Worm (Caenorhabditis elegans): Measurements from ENCODE around the gene C50F4.4.

DNA sequence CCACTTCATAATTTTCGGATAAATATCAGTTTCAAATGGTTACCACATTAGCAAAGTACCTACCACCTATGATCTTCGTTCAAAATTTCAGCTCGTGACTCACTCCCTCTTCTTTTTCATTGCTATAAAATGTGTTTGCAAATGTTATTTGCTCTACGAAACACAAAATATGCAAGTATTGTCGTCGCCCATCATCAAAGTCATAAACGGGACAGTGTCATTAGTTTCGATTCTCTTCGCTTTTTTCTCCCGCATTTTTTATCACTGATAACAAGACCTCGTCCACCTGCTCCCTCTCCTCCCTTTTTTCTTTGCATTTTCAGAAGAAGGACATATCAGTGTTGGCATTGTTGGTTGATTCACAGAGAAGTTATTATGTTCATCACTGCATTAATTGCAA, 10.1 kb upstream of the C50F4.4 start, which contains the start of gene C50F4.1:
- TF ChIP-seq W03F9.2 (tag; optimal IDR thresholded peaks at IDR 0.05), result no peak
- no peak for TF ChIP-seq him-1 (tag; optimal IDR thresholded peaks at IDR 0.05)
- no peak for TF ChIP-seq dao-5 (tag; optimal IDR thresholded peaks at IDR 0.05)
